Worm (Caenorhabditis elegans) whole organism, L3 larva: ENCODE results near the gene nhr-111.

Experiments
- ZK546.5 ChIP-seq: sonication (generic microtip); optimal IDR thresholded peaks from 2 replicates; lab custom pipeline; 2017; ENCODE audit warnings: missing biosample characterization, missing genetic modification characterization
- aly-2 ChIP-seq: fragments of 150-350 bp; optimal IDR thresholded peaks from 2 replicates; lab custom pipeline; 2014; ENCODE audit warnings: missing biosample characterization, missing genetic modification characterization
- ceh-16 ChIP-seq: sonication (generic microtip); optimal IDR thresholded peaks from 2 replicates; lab custom pipeline; 2017; ENCODE audit warnings: missing biosample characterization, missing genetic modification characterization
- daf-12 ChIP-seq: fragments of 150-350 bp; optimal IDR thresholded peaks from 2 replicates; lab custom pipeline; 2014; ENCODE audit warnings: missing biosample characterization, missing genetic modification reagents, missing genetic modification characterization
- egl-5 ChIP-seq: fragments of 150-350 bp; optimal IDR thresholded peaks from 2 replicates; lab custom pipeline; 2017; ENCODE audit warnings: missing biosample characterization, missing genetic modification reagents, missing genetic modification characterization, inconsistent platforms
- elt-2 ChIP-seq: sonication (generic microtip); optimal IDR thresholded peaks from 2 replicates; lab custom pipeline; 2016; ENCODE audit warnings: missing genetic modification reagents, mild to moderate bottlenecking, missing genetic modification characterization, missing compliant biosample characterization
- eor-1 ChIP-seq, 2 experiments: fragments of 150-350 bp; optimal IDR thresholded peaks; 2 replicates each; lab custom pipeline; 2014 to 2018; ENCODE audit warnings: missing biosample characterization in 2 of 2, missing genetic modification characterization in 2 of 2
- fkh-2 ChIP-seq: fragments of 150-350 bp; optimal IDR thresholded peaks from 2 replicates; lab custom pipeline; 2014; ENCODE audit warnings: missing biosample characterization, missing genetic modification reagents, missing genetic modification characterization
- fos-1 ChIP-seq: fragments of 150-350 bp; optimal IDR thresholded peaks from 2 replicates; lab custom pipeline; 2014; ENCODE audit warnings: missing biosample characterization, missing genetic modification characterization
- hmg-11 ChIP-seq: sonication (generic microtip); optimal IDR thresholded peaks from 2 replicates; lab custom pipeline; 2016; ENCODE audit warnings: missing genetic modification characterization, missing compliant biosample characterization
- lin-39 ChIP-seq: fragments of 150-350 bp; optimal IDR thresholded peaks from 2 replicates; lab custom pipeline; 2018; ENCODE audit warnings: missing biosample characterization, missing genetic modification reagents, missing genetic modification characterization
- lsy-12 ChIP-seq: sonication (generic microtip); optimal IDR thresholded peaks from 2 replicates; lab custom pipeline; 2016; ENCODE audit warnings: mild to moderate bottlenecking, missing genetic modification characterization, missing compliant biosample characterization
- mdl-1 ChIP-seq: fragments of 150-350 bp; optimal IDR thresholded peaks from 2 replicates; lab custom pipeline; 2014; ENCODE audit warnings: missing biosample characterization, missing genetic modification characterization
- mml-1 ChIP-seq: fragments of 150-350 bp; sonication (generic microtip); optimal IDR thresholded peaks from 3 replicates; lab custom pipeline; 2014; ENCODE audit warnings: missing biosample characterization, missing genetic modification characterization
- nhr-12 ChIP-seq: fragments of 150-350 bp; optimal IDR thresholded peaks from 2 replicates; lab custom pipeline; 2014; ENCODE audit warnings: missing biosample characterization, missing genetic modification characterization
- nhr-25 ChIP-seq: sonication (generic microtip); optimal IDR thresholded peaks from 2 replicates; lab custom pipeline; 2017; ENCODE audit warnings: missing biosample characterization, missing genetic modification characterization
- nhr-28 ChIP-seq: fragments of 150-350 bp; optimal IDR thresholded peaks from 2 replicates; lab custom pipeline; 2014; ENCODE audit warnings: missing biosample characterization, missing genetic modification characterization
- nhr-43 ChIP-seq: sonication (generic microtip); optimal IDR thresholded peaks from 2 replicates; lab custom pipeline; 2016; ENCODE audit warnings: mild to moderate bottlenecking, missing genetic modification characterization, missing compliant biosample characterization; ENCODE audit not compliant: poor library complexity, severe bottlenecking
- nhr-67 ChIP-seq: fragments of 150-350 bp; optimal IDR thresholded peaks from 2 replicates; lab custom pipeline; 2014; ENCODE audit warnings: missing biosample characterization, missing genetic modification characterization
- nhr-76 ChIP-seq: fragments of 150-350 bp; sonication (generic microtip); optimal IDR thresholded peaks from 5 replicates; lab custom pipeline; 2014; ENCODE audit warnings: missing biosample characterization, missing genetic modification characterization
- nhr-77 ChIP-seq: fragments of 150-350 bp; optimal IDR thresholded peaks from 2 replicates; lab custom pipeline; 2014; ENCODE audit warnings: missing biosample characterization, missing genetic modification characterization
- pha-4 ChIP-seq: fragments of 150-350 bp; optimal IDR thresholded peaks from 2 replicates; lab custom pipeline; 2014; ENCODE audit warnings: missing biosample characterization, missing genetic modification reagents, missing genetic modification characterization
- pqm-1 ChIP-seq: fragments of 150-350 bp; optimal IDR thresholded peaks from 2 replicates; lab custom pipeline; 2017; ENCODE audit warnings: missing biosample characterization, missing genetic modification characterization, inconsistent platforms
- skn-1 ChIP-seq: fragments of 150-350 bp; optimal IDR thresholded peaks from 2 replicates; lab custom pipeline; 2014; ENCODE audit warnings: missing biosample characterization, missing genetic modification characterization
- tbx-2 ChIP-seq: sonication (generic microtip); optimal IDR thresholded peaks from 2 replicates; lab custom pipeline; 2016; ENCODE audit warnings: mild to moderate bottlenecking, missing genetic modification characterization, missing compliant biosample characterization
- unc-62 ChIP-seq: fragments of 150-350 bp; sonication (generic microtip); optimal IDR thresholded peaks from 4 replicates; lab custom pipeline; 2014; ENCODE audit warnings: missing biosample characterization, missing genetic modification reagents, missing genetic modification characterization
- ztf-11 ChIP-seq: fragments of 150-350 bp; optimal IDR thresholded peaks from 2 replicates; lab custom pipeline; 2014; ENCODE audit warnings: missing biosample characterization, missing genetic modification characterization
- ztf-4 ChIP-seq: fragments of 150-350 bp; optimal IDR thresholded peaks from 2 replicates; lab custom pipeline; 2014; ENCODE audit warnings: missing biosample characterization, missing genetic modification characterization

The nhr-111 gene

DNA sequence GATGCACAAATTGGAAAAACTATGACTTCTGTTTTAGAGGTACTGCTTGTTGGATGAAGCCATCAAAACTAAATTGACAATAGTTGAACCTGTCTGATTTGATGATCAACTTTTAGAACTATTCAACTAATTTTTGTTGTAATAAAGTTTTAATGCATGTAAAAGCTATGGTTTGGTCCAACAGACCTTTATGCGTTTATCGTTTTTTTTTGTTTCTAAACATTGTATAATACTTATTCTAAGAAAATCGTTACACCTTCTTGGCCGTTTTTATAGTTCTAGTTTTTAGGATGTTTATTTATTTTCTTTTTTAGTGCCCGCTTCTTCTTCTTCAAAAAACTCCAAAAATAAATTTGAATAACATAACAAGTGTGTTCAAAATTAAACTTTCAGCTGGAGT is 39.1 kb upstream of the nhr-111 start, which contains the start of gene F10A3.12:
Gene F10A3.12, plus strand, starts transcription at position 301 of the 400 bp plus-strand sequence.
- TF ChIP-seq pqm-1 (tag; lab: Kevin White, UChicago) (no peak), nhr-77 (tag; lab: Kevin White, UChicago) (no peak), tbx-2 (tag; lab: Kevin White, UChicago) (no peak)

DNA sequence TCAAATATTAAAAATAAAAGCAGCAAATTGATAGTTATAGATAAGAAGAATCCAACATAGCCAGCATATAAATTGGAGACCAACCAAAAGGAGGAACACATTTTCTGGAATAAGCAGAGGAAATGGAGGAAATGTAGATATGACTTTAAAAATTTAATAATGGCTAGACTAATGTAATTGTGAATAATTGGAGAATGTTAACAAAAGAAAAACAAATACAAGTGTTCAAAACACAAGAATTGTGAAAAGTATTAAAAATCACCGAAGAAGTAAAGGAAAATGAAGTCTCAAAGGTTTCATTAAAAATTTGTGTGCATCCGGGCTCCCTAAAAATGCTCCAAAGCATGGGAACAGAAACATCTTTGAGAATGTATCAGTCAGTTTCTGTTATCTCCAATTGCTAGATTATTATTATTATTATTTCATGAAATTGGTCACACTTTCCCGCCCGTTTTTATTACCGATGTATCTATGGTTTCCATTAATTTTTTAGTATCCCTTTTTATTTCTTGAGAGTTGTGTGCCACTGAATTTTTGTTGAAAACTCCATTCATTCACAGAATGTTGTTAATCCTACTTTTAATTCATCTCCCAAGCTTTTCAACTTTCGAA is 37.6 kb upstream of the nhr-111 start, which contains the start of the genes str-109 and F10A3.11:
Gene str-109, minus strand, starts transcription at position 101 of the 612 bp plus-strand sequence.
Gene F10A3.11, plus strand, starts transcription at position 562 of the 612 bp plus-strand sequence.
- TF ChIP-seq nhr-25 (tag; lab: Kevin White, UChicago) (no peak), fkh-2 (tag; lab: Kevin White, UChicago) (no peak), nhr-12 (tag; lab: Kevin White, UChicago) (no peak), mdl-1 (tag; lab: Kevin White, UChicago) (no peak), aly-2 (tag; lab: Kevin White, UChicago) (no peak), daf-12 (tag; lab: Kevin White, UChicago) (no peak), skn-1 (tag; lab: Kevin White, UChicago) (no peak), nhr-67 (tag; lab: Kevin White, UChicago) (no peak), nhr-28 (tag; lab: Kevin White, UChicago) (no peak), hmg-11 (tag; lab: Kevin White, UChicago) (no peak)

DNA sequence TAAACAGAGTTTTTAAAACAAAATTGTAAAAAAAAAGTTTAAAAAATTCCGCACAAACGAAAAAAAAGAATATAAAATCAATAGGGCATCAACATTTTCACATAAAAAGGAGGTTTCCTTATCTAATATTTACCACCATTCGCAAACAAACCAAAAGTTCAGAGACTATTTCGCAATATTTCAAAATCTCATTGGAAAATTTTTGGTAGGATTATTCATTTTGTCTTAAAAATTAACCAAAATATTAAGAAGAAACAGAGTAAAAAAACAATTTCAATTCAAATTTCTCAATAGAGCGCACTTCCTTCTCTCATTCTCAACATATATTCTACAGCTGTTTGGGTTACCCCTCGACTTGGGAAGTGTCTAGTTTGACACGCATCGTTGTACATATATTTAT is 35.4 kb upstream of the nhr-111 start:
- TF ChIP-seq pqm-1 (tag; lab: Kevin White, UChicago) (peak; percentile 16), aly-2 (tag; lab: Kevin White, UChicago) (no peak), eor-1 (tag; optimal IDR thresholded peaks at IDR 0.05; lab: Kevin White, UChicago) (no peak), pha-4 (peak; percentile 71), elt-2 (tag; lab: Kevin White, UChicago) (peak; percentile 42), fos-1 (tag; lab: Kevin White, UChicago) (no peak)

DNA sequence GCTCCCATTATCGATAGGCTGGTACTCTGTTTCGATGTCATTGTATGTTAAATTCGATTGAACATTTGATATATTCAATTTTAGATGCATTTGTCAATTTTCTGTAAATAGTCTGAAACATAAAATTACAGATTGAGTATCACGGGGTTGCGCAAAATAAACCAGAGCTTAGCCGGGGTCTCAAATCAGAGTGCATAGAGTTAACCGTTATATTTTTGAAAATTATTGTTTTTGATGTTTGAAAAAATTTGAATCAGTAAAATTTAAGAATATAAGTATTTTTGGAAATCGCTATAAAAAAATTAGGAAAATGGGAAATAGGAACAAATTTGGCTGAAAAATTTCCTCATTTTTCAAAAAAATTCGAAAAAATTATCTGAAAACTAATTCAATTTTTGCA is 35.0 kb upstream of the nhr-111 start, which contains the start of gene F10A3.17:
Gene F10A3.17, minus strand, starts transcription at position 101 of the 400 bp plus-strand sequence.
- no peak for TF ChIP-seq nhr-43 (tag; lab: Kevin White, UChicago)
- TF ChIP-seq, all 47 proteins: peak for 0

DNA sequence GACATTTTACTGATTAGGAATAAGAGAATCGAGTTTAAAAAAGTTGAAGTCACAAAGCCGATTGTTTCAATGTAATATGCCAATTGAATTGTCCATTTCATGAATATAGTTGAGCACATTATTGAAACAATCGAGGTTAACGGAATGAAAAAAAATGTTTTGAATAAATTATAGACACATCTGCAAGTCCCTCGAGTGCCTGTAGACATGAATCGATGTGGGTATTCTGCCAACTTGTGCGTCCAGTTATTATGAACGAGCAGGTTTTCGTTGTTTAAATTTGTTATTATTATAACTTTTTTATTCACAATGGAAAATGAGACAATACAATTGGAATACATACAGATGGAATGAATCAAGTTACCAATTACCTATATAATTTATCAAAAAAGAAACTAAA is 33.8 kb upstream of the nhr-111 start, which contains the start of gene str-99:
Gene str-99, minus strand, starts transcription at position 101 of the 400 bp plus-strand sequence.
- TF ChIP-seq ceh-16 (tag; lab: Kevin White, UChicago) (no peak), nhr-67 (tag; lab: Kevin White, UChicago) (no peak), nhr-12 (tag; lab: Kevin White, UChicago) (no peak), mml-1 (tag; lab: Kevin White, UChicago) (no peak), tbx-2 (tag; lab: Kevin White, UChicago) (no peak)

DNA sequence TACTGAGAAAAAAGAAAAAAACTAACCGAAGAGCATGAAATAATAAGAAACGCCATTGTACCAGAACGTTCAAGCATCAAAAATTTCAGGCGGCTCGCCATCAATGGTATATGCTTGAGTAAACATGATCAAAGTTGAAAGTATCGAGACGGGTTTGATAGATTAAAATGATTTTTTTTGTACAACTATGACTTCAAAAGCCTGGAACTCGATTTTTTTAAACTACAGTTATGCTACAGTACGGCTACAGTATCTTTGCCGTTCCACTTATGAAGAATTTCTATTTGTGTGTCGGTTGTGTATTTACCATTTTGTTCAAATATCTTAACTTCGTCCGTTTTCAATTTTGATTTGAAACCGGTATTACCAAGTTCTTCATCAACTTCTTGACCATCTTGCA is 30.5 kb upstream of the nhr-111 start, which contains the start of gene str-97:
Gene str-97, minus strand, starts transcription at position 101 of the 400 bp plus-strand sequence.
- TF ChIP-seq nhr-43 (tag; lab: Kevin White, UChicago), result no peak
- TF ChIP-seq ztf-4, result no peak
- TF ChIP-seq nhr-12 (tag; lab: Kevin White, UChicago), result no peak
- no peak for TF ChIP-seq ZK546.5 (tag; lab: Kevin White, UChicago)
- TF ChIP-seq egl-5 (tag; lab: Kevin White, UChicago), result no peak
- no peak for TF ChIP-seq unc-62
- no peak for TF ChIP-seq ztf-11
- TF ChIP-seq fos-1 (tag; lab: Kevin White, UChicago), result no peak
- no peak for TF ChIP-seq nhr-76 (tag; lab: Kevin White, UChicago)
- TF ChIP-seq eor-1 (tag; optimal IDR thresholded peaks at IDR 0.05; lab: Kevin White, UChicago), result no peak
- no peak for TF ChIP-seq lsy-12 (tag; lab: Kevin White, UChicago)
- TF ChIP-seq fkh-2 (tag; lab: Kevin White, UChicago), result no peak
- no peak for TF ChIP-seq lin-39 (tag; lab: Kevin White, UChicago)
- TF ChIP-seq nhr-77 (tag; lab: Kevin White, UChicago), result no peak
